Worm (Caenorhabditis elegans): ENCODE measurements around the gene sid-1.

DNA sequence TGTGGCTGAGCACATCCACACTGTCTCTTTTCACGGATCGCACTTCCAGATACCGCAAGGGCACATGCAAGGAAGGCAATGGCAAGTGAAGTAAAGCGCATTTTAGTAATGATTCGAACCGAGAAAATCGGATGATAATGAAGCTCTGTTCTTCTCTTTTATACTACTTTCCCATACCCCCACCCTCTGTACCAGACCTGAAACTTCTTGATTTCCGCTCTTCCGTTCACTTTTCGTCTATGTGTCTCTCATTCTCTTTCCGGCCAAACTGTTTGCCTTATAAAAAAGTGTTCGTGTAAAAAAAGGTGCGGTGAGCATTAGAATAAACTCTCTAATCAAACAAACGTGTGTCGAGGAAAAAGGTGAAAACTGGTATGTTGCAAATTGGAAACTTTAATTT is 42.0 kb downstream of the sid-1 start, which contains the start of gene abu-6:
- TF ChIP-seq nhr-77 (tag; optimal IDR thresholded peaks at IDR 0.05), result no peak
- TF ChIP-seq dpl-1 (GFP tag; optimal IDR thresholded peaks at IDR 0.05), result no peak
- TF ChIP-seq aha-1 (tag), result no peak
- TF ChIP-seq egl-43 (GFP tag; IDR thresholded peaks at IDR 0.05), result no peak
- TF ChIP-seq R02D3.7 (tag; optimal IDR thresholded peaks at IDR 0.05), result no peak
- TF ChIP-seq zip-11 (GFP tag; IDR thresholded peaks at IDR 0.05), result no peak
- TF ChIP-seq ama-1 (optimal IDR thresholded peaks at IDR 0.05), result no peak
- no peak for TF ChIP-seq ceh-82 (tag; optimal IDR thresholded peaks at IDR 0.05)
- no peak for TF ChIP-seq jun-1 (tag; optimal IDR thresholded peaks at IDR 0.05)
- TF ChIP-seq gei-8 (GFP tag; optimal IDR thresholded peaks at IDR 0.05), result no peak
